Fruit fly (Drosophila melanogaster): ENCODE results near the gene abd-A.

DNA sequence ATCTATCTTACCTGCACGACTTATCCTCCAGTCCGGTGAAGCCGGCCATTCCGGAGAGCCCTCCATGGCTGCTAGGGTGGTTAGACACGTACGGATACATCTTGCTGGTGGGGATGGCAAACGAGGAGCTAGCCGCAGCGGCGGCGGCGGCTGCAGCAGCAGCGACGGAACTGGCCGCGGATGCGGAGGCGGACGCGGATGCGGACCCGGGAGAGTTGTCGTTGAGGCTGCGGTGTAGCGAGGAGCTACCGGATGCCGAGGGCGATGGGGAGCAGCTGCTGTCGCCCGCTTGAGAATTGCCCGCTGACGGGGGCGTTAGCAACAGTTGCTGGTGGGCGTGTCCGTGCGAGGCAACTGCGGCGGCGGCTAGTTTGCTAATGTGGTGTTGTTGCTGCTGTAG, 2.7 kb downstream of the abd-A start:
- TF ChIP-seq Fer2 (tag; optimal IDR thresholded peaks at IDR 0.05) (no peak), Hr39 (optimal IDR thresholded peaks at IDR 0.05) (no peak), peb (GFP tag; IDR thresholded peaks at IDR 0.05) (no peak), CG12659 (GFP tag; optimal IDR thresholded peaks at IDR 0.05) (no peak), tin (GFP tag; optimal IDR thresholded peaks at IDR 0.05) (no peak), CG10366 (GFP tag; IDR thresholded peaks at IDR 0.05) (no peak), CG17829 (tag; optimal IDR thresholded peaks at IDR 0.05) (no peak), corto (GFP tag; optimal IDR thresholded peaks at IDR 0.05) (no peak), CG2202 (tag; optimal IDR thresholded peaks at IDR 0.05) (no peak), chm (GFP tag; IDR thresholded peaks at IDR 0.05) (no peak), CG31365 (tag; optimal IDR thresholded peaks at IDR 0.05) (no peak), CG9797 (GFP tag; optimal IDR thresholded peaks at IDR 0.05) (no peak)
